Fruit fly (Drosophila melanogaster): ENCODE data around the gene CG43915.

- no peak for TF ChIP-seq CTCF (optimal IDR thresholded peaks at IDR 0.05)
- no peak for TF ChIP-seq CG8478 (optimal IDR thresholded peaks at IDR 0.05)
These were observed 47.2 kb upstream of the CG43915 start for dm6 chr3L:3925487-3925886.

Data from S2 (cell line).